Worm (Caenorhabditis elegans): ENCODE data around the gene C35C5.10.
A peak's percentile ranks its signal among the peaks of the same experiment; 100 is the strongest.

The C35C5.10 gene

DNA sequence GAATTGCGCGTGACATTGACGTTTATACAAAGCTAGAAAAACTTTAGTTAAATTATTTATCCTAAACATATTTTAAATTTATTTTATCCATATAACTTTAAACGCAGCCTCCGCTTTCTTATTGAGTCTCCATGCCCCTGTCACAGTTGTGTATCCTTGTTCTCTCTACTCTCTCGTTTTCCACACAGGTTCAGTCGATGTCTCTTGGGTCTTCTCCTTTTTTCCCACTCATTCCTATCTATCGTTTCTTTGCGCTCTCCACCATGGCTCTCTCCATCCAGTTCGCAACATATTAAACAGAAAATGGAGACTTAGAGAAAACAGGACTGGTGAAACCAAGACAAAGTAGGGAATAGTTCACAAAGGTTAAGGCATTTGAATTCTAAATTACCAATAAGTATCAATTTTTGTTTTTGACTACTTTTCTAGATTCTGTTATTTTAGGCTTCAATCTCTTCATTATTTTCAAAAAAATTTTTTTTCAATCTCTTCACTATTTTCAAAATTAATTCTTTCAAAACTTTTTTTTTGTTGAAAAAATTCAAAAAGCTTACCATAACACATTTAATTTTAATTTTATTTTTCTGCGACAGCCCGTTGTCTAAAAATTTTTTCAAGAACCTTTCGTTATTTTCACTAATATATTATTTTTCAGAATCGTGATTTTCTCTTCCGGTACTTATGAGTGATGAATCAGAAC lies 33.8 kb upstream of the C35C5.10 start, which contains the start of gene sdc-2 (continued):
- TF ChIP-seq mdl-1 (tag; optimal IDR thresholded peaks at IDR 0.05) (no peak), C34F6.9 (tag; optimal IDR thresholded peaks at IDR 0.05) (no peak), lin-39 (tag; optimal IDR thresholded peaks at IDR 0.05) (no peak), nhr-21 (tag; optimal IDR thresholded peaks at IDR 0.05) (peak; percentile 94), sma-3 (GFP tag; optimal IDR thresholded peaks at IDR 0.05) (peak; percentile 79), nhr-25 (tag; optimal IDR thresholded peaks at IDR 0.05) (no peak), crh-2 (tag; optimal IDR thresholded peaks at IDR 0.05) (peak; percentile 92), egl-27 (tag; optimal IDR thresholded peaks at IDR 0.05) (peak; percentile 76)

DNA sequence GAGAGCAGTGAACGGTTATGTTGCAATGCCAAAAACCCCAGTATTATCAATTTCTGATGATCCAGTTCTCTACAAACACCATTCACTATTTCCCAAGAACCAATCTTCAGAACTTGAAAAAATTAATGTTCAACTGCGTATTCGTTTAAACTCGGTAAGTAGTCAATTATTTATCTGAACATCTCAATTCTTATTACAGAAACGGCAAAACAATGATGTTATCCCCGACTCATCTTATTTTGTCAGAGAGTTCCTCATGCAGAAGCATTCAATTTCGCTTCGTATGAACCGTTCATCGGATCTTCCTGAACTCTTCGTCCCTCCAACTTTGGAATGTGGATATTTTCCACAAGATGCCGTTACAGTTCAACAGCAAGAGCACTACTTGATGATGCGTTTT lies 32.3 kb upstream of the C35C5.10 start:
- TF ChIP-seq F13H6.1 (tag; optimal IDR thresholded peaks at IDR 0.05) (no peak), mbf-1 (tag; optimal IDR thresholded peaks at IDR 0.05) (no peak), snpc-4 (tag; optimal IDR thresholded peaks at IDR 0.05) (no peak), elt-1 (tag; optimal IDR thresholded peaks at IDR 0.05) (no peak), nhr-25 (tag; optimal IDR thresholded peaks at IDR 0.05) (no peak)

DNA sequence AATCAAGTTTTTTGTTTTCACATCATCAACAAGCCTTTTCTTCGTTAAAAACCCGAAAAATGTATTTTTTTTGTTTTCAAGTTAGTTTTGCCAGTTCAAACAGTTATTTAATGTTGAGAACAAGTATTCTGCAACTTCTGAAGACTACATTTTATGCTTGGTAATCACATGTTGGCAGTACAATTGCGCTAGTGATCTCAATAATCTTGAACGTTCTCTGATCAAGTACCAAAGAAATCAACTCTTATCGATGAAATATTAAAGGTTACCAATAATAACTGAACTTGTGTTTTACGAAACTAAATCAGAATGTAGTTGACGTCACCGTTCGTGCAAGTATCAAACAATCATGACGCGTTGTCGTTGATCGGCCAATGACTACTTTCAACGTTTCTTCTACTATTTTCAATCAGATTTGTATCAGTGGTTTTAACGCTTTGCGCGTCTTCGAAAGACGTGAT lies 22.5 kb upstream of the C35C5.10 start, which contains the start of gene C35C5.8:
Gene C35C5.8 (plus strand): TSS at position 51 of the 461 bp plus-strand sequence.
- TF ChIP-seq ZK546.5 (tag; optimal IDR thresholded peaks at IDR 0.05) = no peak
- no peak for TF ChIP-seq aly-2 (tag; optimal IDR thresholded peaks at IDR 0.05)
- no peak for TF ChIP-seq ztf-4 (tag; optimal IDR thresholded peaks at IDR 0.05)
- no peak for TF ChIP-seq nhr-11 (tag; optimal IDR thresholded peaks at IDR 0.05)
- TF ChIP-seq peb-1 (tag; optimal IDR thresholded peaks at IDR 0.05) = no peak
- no peak for TF ChIP-seq nhr-12 (tag; optimal IDR thresholded peaks at IDR 0.05)
- no peak for TF ChIP-seq ceh-82 (tag; optimal IDR thresholded peaks at IDR 0.05)
- no peak for TF ChIP-seq lin-13 (GFP tag; optimal IDR thresholded peaks at IDR 0.05)
- TF ChIP-seq nhr-23 (tag; optimal IDR thresholded peaks at IDR 0.05) = no peak
- no peak for TF ChIP-seq ama-1 (optimal IDR thresholded peaks at IDR 0.05)
- TF ChIP-seq ztf-11 (tag; optimal IDR thresholded peaks at IDR 0.05) = no peak
- TF ChIP-seq sma-3 (GFP tag; optimal IDR thresholded peaks at IDR 0.05) = peak; percentile 24
- peak; percentile 73 for TF ChIP-seq sma-9 (GFP tag; optimal IDR thresholded peaks at IDR 0.05)
- no peak for TF ChIP-seq sma-9 (tag; optimal IDR thresholded peaks at IDR 0.05)
- TF ChIP-seq dmd-4 (tag; optimal IDR thresholded peaks at IDR 0.05) = no peak
- TF ChIP-seq mab-5 (tag; optimal IDR thresholded peaks at IDR 0.05) = no peak
- TF ChIP-seq C34F6.9 (tag; optimal IDR thresholded peaks at IDR 0.05) = no peak
- no peak for TF ChIP-seq nhr-10 (tag; optimal IDR thresholded peaks at IDR 0.05)
- peak; percentile 12 for TF ChIP-seq crh-2 (tag; optimal IDR thresholded peaks at IDR 0.05)
- TF ChIP-seq blmp-1 (tag; optimal IDR thresholded peaks at IDR 0.05; ENCODE audit: insufficient read depth) = peak; percentile 25
- no peak for TF ChIP-seq nhr-25 (tag; optimal IDR thresholded peaks at IDR 0.05)
- peak; percentile 56 for TF ChIP-seq nhr-21 (tag; optimal IDR thresholded peaks at IDR 0.05)
- TF ChIP-seq sem-4 (tag; optimal IDR thresholded peaks at IDR 0.05) = no peak

DNA sequence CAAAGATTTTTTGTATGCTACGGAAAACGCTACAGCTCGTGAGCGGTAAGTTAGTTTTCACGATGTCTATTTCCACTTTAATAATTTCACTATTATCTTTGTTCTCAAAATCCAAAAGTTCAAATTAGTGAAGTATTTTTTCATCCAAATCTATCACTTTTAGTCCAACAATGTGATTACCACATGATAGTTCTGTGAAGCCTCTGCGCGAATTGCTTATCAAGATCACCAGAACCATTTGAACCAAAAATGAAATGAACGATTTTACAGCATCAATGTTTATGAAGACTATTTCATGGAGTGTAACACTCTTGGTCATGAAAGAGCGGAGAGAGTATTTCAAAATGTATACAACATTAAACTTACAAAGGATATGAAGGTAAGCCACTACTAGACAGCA lies 21.6 kb upstream of the C35C5.10 start:
- peak; percentile 50 for TF ChIP-seq nhr-21 (tag; optimal IDR thresholded peaks at IDR 0.05)
- peak; percentile 50 for TF ChIP-seq nhr-25 (tag; optimal IDR thresholded peaks at IDR 0.05)
- TF ChIP-seq fos-1 (tag; optimal IDR thresholded peaks at IDR 0.05) = no peak
- peak; percentile 58 for TF ChIP-seq sma-9 (GFP tag; optimal IDR thresholded peaks at IDR 0.05)
- TF ChIP-seq sma-9 (tag; optimal IDR thresholded peaks at IDR 0.05) = no peak
- TF ChIP-seq lin-11 (tag; optimal IDR thresholded peaks at IDR 0.05) = no peak
- no peak for TF ChIP-seq mdl-1 (tag; optimal IDR thresholded peaks at IDR 0.05)
- peak; percentile 15 for TF ChIP-seq blmp-1 (tag; optimal IDR thresholded peaks at IDR 0.05; ENCODE audit: insufficient read depth)

DNA sequence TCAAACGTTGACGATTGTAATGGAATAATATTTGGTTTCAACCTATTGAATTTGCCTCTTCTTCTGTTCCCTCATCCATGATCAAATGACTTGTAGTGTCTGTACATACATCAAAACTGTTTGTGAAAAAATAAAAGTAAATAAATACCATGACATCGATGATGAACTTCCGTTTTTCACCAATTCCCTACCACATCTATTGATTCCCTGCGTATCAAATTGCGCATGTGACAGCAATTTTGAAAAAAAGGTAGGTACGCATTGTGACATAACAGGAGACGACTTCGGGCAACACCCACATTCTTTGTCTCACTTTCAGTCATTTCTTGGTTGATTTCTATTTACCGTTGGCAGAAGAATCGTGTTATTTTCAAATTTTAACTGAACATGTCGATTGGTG lies 19.6 kb upstream of the C35C5.10 start, which contains the start of gene C35C5.9:
Gene C35C5.9 (plus strand): TSS at position 161 of the 400 bp plus-strand sequence.
- no peak for TF ChIP-seq nhr-10 (tag; optimal IDR thresholded peaks at IDR 0.05)
- TF ChIP-seq mbf-1 (tag; optimal IDR thresholded peaks at IDR 0.05) = no peak
- no peak for TF ChIP-seq aly-2 (tag; optimal IDR thresholded peaks at IDR 0.05)
- TF ChIP-seq lin-39 (tag; optimal IDR thresholded peaks at IDR 0.05) = no peak
- TF ChIP-seq ceh-16 (tag; optimal IDR thresholded peaks at IDR 0.05) = no peak
- no peak for TF ChIP-seq F13H6.1 (tag; optimal IDR thresholded peaks at IDR 0.05)
- TF ChIP-seq nhr-11 (tag; optimal IDR thresholded peaks at IDR 0.05) = no peak
- no peak for TF ChIP-seq sma-9 (GFP tag; optimal IDR thresholded peaks at IDR 0.05)
- TF ChIP-seq sma-9 (tag; optimal IDR thresholded peaks at IDR 0.05) = no peak
- no peak for TF ChIP-seq nhr-23 (tag; optimal IDR thresholded peaks at IDR 0.05)
- no peak for TF ChIP-seq dmd-4 (tag; optimal IDR thresholded peaks at IDR 0.05)
- no peak for TF ChIP-seq mdl-1 (tag; optimal IDR thresholded peaks at IDR 0.05)
- no peak for TF ChIP-seq crh-2 (tag; optimal IDR thresholded peaks at IDR 0.05)
- TF ChIP-seq ZK546.5 (tag; optimal IDR thresholded peaks at IDR 0.05) = no peak
- no peak for TF ChIP-seq nhr-6 (tag; optimal IDR thresholded peaks at IDR 0.05)
- no peak for TF ChIP-seq mab-5 (tag; optimal IDR thresholded peaks at IDR 0.05)
- TF ChIP-seq gmeb-1 (tag; optimal IDR thresholded peaks at IDR 0.05) = no peak
- TF ChIP-seq blmp-1 (tag; optimal IDR thresholded peaks at IDR 0.05; ENCODE audit: insufficient read depth) = no peak
- TF ChIP-seq nhr-25 (tag; optimal IDR thresholded peaks at IDR 0.05) = peak; percentile 34
- no peak for TF ChIP-seq nhr-77 (tag; optimal IDR thresholded peaks at IDR 0.05)
- peak; percentile 2 for TF ChIP-seq nhr-21 (tag; optimal IDR thresholded peaks at IDR 0.05)
- no peak for TF ChIP-seq egl-27 (tag; optimal IDR thresholded peaks at IDR 0.05)
- TF ChIP-seq unc-39 (tag; optimal IDR thresholded peaks at IDR 0.05) = no peak
- no peak for TF ChIP-seq alr-1 (tag; optimal IDR thresholded peaks at IDR 0.05)
- TF ChIP-seq lin-13 (GFP tag; optimal IDR thresholded peaks at IDR 0.05) = no peak
- no peak for TF ChIP-seq lin-11 (tag; optimal IDR thresholded peaks at IDR 0.05)
- TF ChIP-seq sma-3 (GFP tag; optimal IDR thresholded peaks at IDR 0.05) = peak; percentile 43
- TF ChIP-seq ztf-4 (tag; optimal IDR thresholded peaks at IDR 0.05) = no peak
- no peak for TF ChIP-seq snpc-4 (tag; optimal IDR thresholded peaks at IDR 0.05)
- no peak for TF ChIP-seq elt-1 (tag; optimal IDR thresholded peaks at IDR 0.05)
- TF ChIP-seq peb-1 (tag; optimal IDR thresholded peaks at IDR 0.05) = no peak
- peak; percentile 1 for TF ChIP-seq nhr-129 (tag; optimal IDR thresholded peaks at IDR 0.05)
- TF ChIP-seq ztf-11 (tag; optimal IDR thresholded peaks at IDR 0.05) = no peak

Data from whole organism, L2 larva.